Fruit fly (Drosophila melanogaster): ENCODE results near the gene Yp3.

Gene Yp3

dm6 chrX:13755152-13755557, 4.2 kb upstream of the Yp3 start, which contains the start of gene Pdcd4 (continued):
- TF ChIP-seq CG13894 (tag; optimal IDR thresholded peaks at IDR 0.05), result peak; percentile 37
- TF ChIP-seq CG9437 (GFP tag; optimal IDR thresholded peaks at IDR 0.05), result no peak
- TF ChIP-seq Antp (GFP tag; optimal IDR thresholded peaks at IDR 0.05), result peak; percentile 30
- no peak for TF ChIP-seq repo (GFP tag; optimal IDR thresholded peaks at IDR 0.05)
- no peak for TF ChIP-seq CG18599 (GFP tag; optimal IDR thresholded peaks at IDR 0.05)
- TF ChIP-seq ase (GFP tag; IDR thresholded peaks at IDR 0.05), result 0 out of 3 replicates have a peak, but pooled peaks have one; percentile 16
- peak; percentile 22; the same call in 1 of the 3 replicates for TF ChIP-seq CG34422 (GFP tag; IDR thresholded peaks at IDR 0.05)
- TF ChIP-seq D19A (tag; optimal IDR thresholded peaks at IDR 0.05), result peak; percentile 28
- TF ChIP-seq zen (tag; optimal IDR thresholded peaks at IDR 0.05), result no peak
- TF ChIP-seq CG17361 (GFP tag; IDR thresholded peaks at IDR 0.05), result peak; percentile 12; the same call in 1 of the 3 replicates
- TF ChIP-seq maf-S (GFP tag; optimal IDR thresholded peaks at IDR 0.05), result peak; percentile 4
- no peak for TF ChIP-seq Mrtf (GFP tag; IDR thresholded peaks at IDR 0.05)
- no peak for TF ChIP-seq CG9817 (tag; optimal IDR thresholded peaks at IDR 0.05)
- peak; percentile 33 for TF ChIP-seq Dek (tag; optimal IDR thresholded peaks at IDR 0.05)
- no peak for TF ChIP-seq klu (GFP tag; IDR thresholded peaks at IDR 0.05)
- peak; percentile 87 for TF ChIP-seq Tbp (GFP tag; optimal IDR thresholded peaks at IDR 0.05)
- peak; percentile 25; the same call in 1 of the 2 replicates for TF ChIP-seq Drgx (GFP tag; IDR thresholded peaks at IDR 0.05)
- TF ChIP-seq CG6765 (GFP tag; optimal IDR thresholded peaks at IDR 0.05), result no peak
- no peak for TF ChIP-seq Mes4 (GFP tag; optimal IDR thresholded peaks at IDR 0.05)
- TF ChIP-seq CG14965 (GFP tag; optimal IDR thresholded peaks at IDR 0.05; ENCODE audit: borderline replicate concordance), result no peak
- TF ChIP-seq Dip3 (GFP tag; optimal IDR thresholded peaks at IDR 0.05), result no peak
- TF ChIP-seq prd (optimal IDR thresholded peaks at IDR 0.05), result no peak
- no peak for TF ChIP-seq prd (GFP tag; IDR thresholded peaks at IDR 0.05)
- TF ChIP-seq fd3F (GFP tag; optimal IDR thresholded peaks at IDR 0.05), result no peak
- peak; percentile 23 for TF ChIP-seq CG15269 (tag; optimal IDR thresholded peaks at IDR 0.05)
- TF ChIP-seq Vsx1 (GFP tag; optimal IDR thresholded peaks at IDR 0.05), result no peak
- no peak for TF ChIP-seq corto (GFP tag; optimal IDR thresholded peaks at IDR 0.05)
- no peak for TF ChIP-seq CG32767 (GFP tag; IDR thresholded peaks at IDR 0.05)
- TF ChIP-seq CG12391 (tag; optimal IDR thresholded peaks at IDR 0.05), result peak; percentile 6
- peak; percentile 18 for TF ChIP-seq Deaf1 (tag; optimal IDR thresholded peaks at IDR 0.05)
- no peak for TF ChIP-seq CG5180 (GFP tag; optimal IDR thresholded peaks at IDR 0.05)
- TF ChIP-seq gsb-n (tag; optimal IDR thresholded peaks at IDR 0.05), result no peak
- no peak for TF ChIP-seq NK7.1 (GFP tag; optimal IDR thresholded peaks at IDR 0.05)
- no peak for TF ChIP-seq ap (GFP tag; IDR thresholded peaks at IDR 0.05)
- TF ChIP-seq CG17829 (tag; optimal IDR thresholded peaks at IDR 0.05), result peak; percentile 21
- TF ChIP-seq Taf1 (GFP tag; IDR thresholded peaks at IDR 0.05), result no peak
- TF ChIP-seq Chrac-16 (GFP tag; optimal IDR thresholded peaks at IDR 0.05), result no peak
- TF ChIP-seq HLH54F (GFP tag; optimal IDR thresholded peaks at IDR 0.05), result no peak
- no peak for TF ChIP-seq sens-2 (GFP tag; IDR thresholded peaks at IDR 0.05)
- TF ChIP-seq nerfin-2 (GFP tag; IDR thresholded peaks at IDR 0.05; ENCODE audit: partially characterized antibody), result 0 out of 2 replicates have a peak, but pooled peaks have one; percentile 50
- peak; percentile 52 for TF ChIP-seq CG4328 (GFP tag; optimal IDR thresholded peaks at IDR 0.05)
- TF ChIP-seq Oli (tag; optimal IDR thresholded peaks at IDR 0.05), result no peak
- TF ChIP-seq hb (GFP tag; IDR thresholded peaks at IDR 0.05; ENCODE audit: partially characterized antibody), result no peak; the same call in 2 of the 3 replicates
- peak; percentile 44 for TF ChIP-seq CG12769 (tag; optimal IDR thresholded peaks at IDR 0.05)
- TF ChIP-seq insv (GFP tag; optimal IDR thresholded peaks at IDR 0.05), result peak in 1 of 2 experiments; percentile 1
- TF ChIP-seq fd102C (GFP tag; optimal IDR thresholded peaks at IDR 0.05), result no peak
- TF ChIP-seq HLH3B (GFP tag; IDR thresholded peaks at IDR 0.05), result no peak
- TF ChIP-seq sd (tag; optimal IDR thresholded peaks at IDR 0.05), result no peak
- TF ChIP-seq CG4424 (GFP tag; optimal IDR thresholded peaks at IDR 0.05), result no peak
- TF ChIP-seq CG10321 (GFP tag; IDR thresholded peaks at IDR 0.05), result no peak
- no peak for TF ChIP-seq CG12219 (GFP tag; optimal IDR thresholded peaks at IDR 0.05)
